Fruit fly (Drosophila melanogaster): ENCODE results near the gene ncd.

The ncd gene

DNA sequence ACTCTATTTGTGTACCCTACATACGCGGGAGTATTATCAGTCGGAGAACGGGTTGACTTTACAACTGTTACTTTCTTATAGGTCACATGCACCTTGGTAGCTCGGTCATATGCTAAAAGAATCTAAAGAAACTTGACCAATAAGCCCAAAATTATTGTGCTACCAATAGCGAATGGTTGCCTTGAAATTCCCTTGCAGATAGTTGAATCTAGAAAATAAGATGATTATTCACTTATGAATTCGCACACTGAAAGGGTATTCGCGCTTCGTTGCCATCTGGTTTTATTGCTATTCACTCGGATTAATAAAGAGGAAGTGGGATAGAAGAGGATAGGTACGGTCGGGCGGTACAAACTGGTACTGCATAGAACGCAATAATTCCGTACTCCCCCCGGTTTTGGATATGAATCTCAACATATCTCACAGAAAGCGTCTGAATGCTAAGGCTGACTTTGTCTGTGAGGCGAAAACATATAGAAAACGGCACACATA, 33.0 kb downstream of the ncd start (continued):
- TF ChIP-seq CG10979 (tag; optimal IDR thresholded peaks at IDR 0.05) (peak; percentile 45), CG15601 (tag; optimal IDR thresholded peaks at IDR 0.05) (peak; percentile 18), Jarid2 (GFP tag; optimal IDR thresholded peaks at IDR 0.05) (peak; percentile 45), CG9609 (GFP tag; optimal IDR thresholded peaks at IDR 0.05) (peak; percentile 76), org-1 (GFP tag; optimal IDR thresholded peaks at IDR 0.05) (peak; percentile 48), CG6813 (GFP tag; optimal IDR thresholded peaks at IDR 0.05) (peak; percentile 63), sens (GFP tag) (peak; percentile 93), CG18262 (tag; optimal IDR thresholded peaks at IDR 0.05) (peak; percentile 33), CG2712 (tag; optimal IDR thresholded peaks at IDR 0.05) (peak; percentile 53), CG7987 (GFP tag; optimal IDR thresholded peaks at IDR 0.05) (peak; percentile 0), dysf (GFP tag; IDR thresholded peaks at IDR 0.05) (peak; percentile 89), jumu (GFP tag; optimal IDR thresholded peaks at IDR 0.05) (peak; percentile 53), YL-1 (GFP tag; optimal IDR thresholded peaks at IDR 0.05) (no peak), Nf-YC (tag; optimal IDR thresholded peaks at IDR 0.05) (peak; percentile 51), CG7963 (GFP tag; IDR thresholded peaks at IDR 0.05; ENCODE audit: partially characterized antibody) (no peak), Ravus (GFP tag; IDR thresholded peaks at IDR 0.05) (no peak), CG17612 (GFP tag; IDR thresholded peaks at IDR 0.05) (0 out of 2 replicates have a peak, but pooled peaks have one; percentile 48), Nf-YA (GFP tag; IDR thresholded peaks at IDR 0.05) (peak; percentile 42; the same call in 1 of the 2 replicates), fru (optimal IDR thresholded peaks at IDR 0.05) (no peak), D (optimal IDR thresholded peaks at IDR 0.05) (no peak), D (GFP tag; optimal IDR thresholded peaks at IDR 0.05) (peak; percentile 19), vvl (GFP tag; IDR thresholded peaks at IDR 0.05) (peak; percentile 69), az2 (GFP tag; optimal IDR thresholded peaks at IDR 0.05) (peak; percentile 65), Dll (GFP tag; IDR thresholded peaks at IDR 0.05; ENCODE audit: partially characterized antibody) (no peak), CkIIα-i1 (GFP tag; IDR thresholded peaks at IDR 0.05) (no peak), en (GFP tag; optimal IDR thresholded peaks at IDR 0.05) (no peak), zfh2 (GFP tag; optimal IDR thresholded peaks at IDR 0.05) (peak; percentile 88), grn (GFP tag; optimal IDR thresholded peaks at IDR 0.05) (peak; percentile 27), E2f1 (GFP tag; IDR thresholded peaks at IDR 0.05) (peak; percentile 63; the same call in 1 of the 2 replicates), da (GFP tag; optimal IDR thresholded peaks at IDR 0.05) (no peak), CG3281 (GFP tag; optimal IDR thresholded peaks at IDR 0.05) (peak; percentile 77), ham (GFP tag; IDR thresholded peaks at IDR 0.05) (peak; percentile 69; the same call in 1 of the 2 replicates), repo (GFP tag; optimal IDR thresholded peaks at IDR 0.05) (peak; percentile 73), Fer1 (GFP tag; optimal IDR thresholded peaks at IDR 0.05) (peak; percentile 61), pan (optimal IDR thresholded peaks at IDR 0.05) (no peak), pan (GFP tag; optimal IDR thresholded peaks at IDR 0.05 in 1 of 2, IDR thresholded peaks at IDR 0.05 in 1 of 2) (peak in 1 of 2 experiments; percentile 52), cato (GFP tag; optimal IDR thresholded peaks at IDR 0.05; ENCODE audit: borderline replicate concordance) (peak; percentile 4), CG5953 (GFP tag; IDR thresholded peaks at IDR 0.05) (no peak), nom (GFP tag; optimal IDR thresholded peaks at IDR 0.05) (peak; percentile 19), Ptx1 (GFP tag; IDR thresholded peaks at IDR 0.05) (peak; percentile 78), fd64A (GFP tag; optimal IDR thresholded peaks at IDR 0.05) (no peak), CG9215 (GFP tag; IDR thresholded peaks at IDR 0.05) (peak; percentile 82), Bteb2 (GFP tag; optimal IDR thresholded peaks at IDR 0.05) (peak; percentile 41), CG3407 (GFP tag; optimal IDR thresholded peaks at IDR 0.05) (peak; percentile 18), knrl (GFP tag; IDR thresholded peaks at IDR 0.05; ENCODE audit: partially characterized antibody) (no peak), br (optimal IDR thresholded peaks at IDR 0.05) (no peak), NK7.1 (GFP tag; optimal IDR thresholded peaks at IDR 0.05) (peak; percentile 68), CG11456 (GFP tag; IDR thresholded peaks at IDR 0.05) (peak; percentile 68; the same call in 2 of the 3 replicates), CG3847 (GFP tag; IDR thresholded peaks at IDR 0.05) (peak; percentile 82), maf-S (GFP tag; optimal IDR thresholded peaks at IDR 0.05) (peak; percentile 71), CG9817 (tag; optimal IDR thresholded peaks at IDR 0.05) (peak; percentile 77), lab (GFP tag; optimal IDR thresholded peaks at IDR 0.05) (peak; percentile 72)

Measured in whole organism, embryonic.